Fruit fly (Drosophila melanogaster) whole organism, prepupa: ENCODE data around the gene nerfin-1.

Experiments used
- Blimp-1 ChIP-seq: fragments of 200-800 bp; sonication (Bioruptor generic); optimal IDR thresholded peaks from 3 replicates; lab custom pipeline; 2017; ENCODE audit warnings: missing biosample characterization, missing genetic modification characterization, mild to moderate bottlenecking, moderate library complexity, missing genetic modification reagents
- CG11902 ChIP-seq: fragments of 200-800 bp; sonication (Bioruptor generic); optimal IDR thresholded peaks from 3 replicates; lab custom pipeline; 2016; ENCODE audit warnings: missing biosample characterization, missing genetic modification characterization
- CG15336 ChIP-seq: fragments of 200-800 bp; sonication (Bioruptor generic); IDR thresholded peaks from 2 replicates; pipeline ENCODE4 v1.3.6; 2022; ENCODE audit warnings: missing biosample characterization, missing genetic modification characterization
- CG1621 ChIP-seq: fragments of 200-800 bp; sonication (Bioruptor generic); optimal IDR thresholded peaks from 3 replicates; lab custom pipeline; 2018; ENCODE audit warnings: missing biosample characterization, mild to moderate bottlenecking, missing genetic modification characterization
- CG31627 ChIP-seq: fragments of 200-800 bp; sonication (Bioruptor generic); optimal IDR thresholded peaks from 3 replicates; lab custom pipeline; 2016; ENCODE audit warnings: missing biosample characterization, missing genetic modification characterization
- CG32006 ChIP-seq: fragments of 200-800 bp; sonication (Bioruptor generic); optimal IDR thresholded peaks from 3 replicates; lab custom pipeline; 2017; ENCODE audit warnings: missing biosample characterization, mild to moderate bottlenecking, missing genetic modification characterization
- CG4318 ChIP-seq: fragments of 200-800 bp; sonication (Bioruptor generic); optimal IDR thresholded peaks from 3 replicates; lab custom pipeline; 2017; ENCODE audit warnings: missing biosample characterization, mild to moderate bottlenecking, missing genetic modification characterization
- CG6163 ChIP-seq: fragments of 200-800 bp; sonication (Bioruptor generic); IDR thresholded peaks from 3 replicates; pipeline ENCODE4 v1.3.6; 2022; ENCODE audit warnings: missing biosample characterization, missing genetic modification characterization
- CG6808 ChIP-seq: fragments of 200-800 bp; sonication (Bioruptor generic); optimal IDR thresholded peaks from 3 replicates; lab custom pipeline; 2017; ENCODE audit warnings: missing biosample characterization, missing genetic modification characterization, mild to moderate bottlenecking, moderate library complexity, missing genetic modification reagents
- CG8119 ChIP-seq: fragments of 200-800 bp; sonication (Bioruptor generic); IDR thresholded peaks from 3 replicates; pipeline ENCODE4 v1.3.6; 2022; ENCODE audit warnings: missing biosample characterization, missing genetic modification characterization
- CG8319 ChIP-seq: fragments of 200-800 bp; sonication (Bioruptor generic); optimal IDR thresholded peaks from 3 replicates; lab custom pipeline; 2016; ENCODE audit warnings: missing biosample characterization, missing genetic modification characterization
- CG8632 ChIP-seq: fragments of 200-800 bp; sonication (Bioruptor generic); optimal IDR thresholded peaks from 3 replicates; lab custom pipeline; 2016; ENCODE audit warnings: missing biosample characterization, missing genetic modification characterization
- CG9139 ChIP-seq: fragments of 200-800 bp; sonication (Bioruptor generic); optimal IDR thresholded peaks from 3 replicates; lab custom pipeline; 2017; ENCODE audit warnings: missing biosample characterization, mild to moderate bottlenecking, missing genetic modification characterization
- Eip78C ChIP-seq: fragments of 200-800 bp; sonication (Bioruptor generic); peaks from one replicate; lab custom pipeline; 2016; ENCODE audit warnings: missing biosample characterization, missing genetic modification characterization
- Ets96B ChIP-seq: fragments of 200-800 bp; optimal IDR thresholded peaks from 2 replicates; lab custom pipeline; 2019; ENCODE audit warnings: missing biosample characterization, mild to moderate bottlenecking, missing genetic modification characterization, moderate library complexity
- Gug ChIP-seq: fragments of 200-800 bp; sonication (Bioruptor generic); IDR thresholded peaks from 2 replicates; pipeline ENCODE4 v1.3.6; 2022; ENCODE audit warnings: missing biosample characterization, missing genetic modification characterization
- Hr38 ChIP-seq: sonication (Bioruptor generic); optimal IDR thresholded peaks from 2 replicates; lab custom pipeline; 2016; ENCODE audit warnings: missing biosample characterization, missing genetic modification characterization
- Hr4 ChIP-seq: fragments of 200-800 bp; sonication (Bioruptor generic); optimal IDR thresholded peaks from 3 replicates; lab custom pipeline; 2016; ENCODE audit warnings: missing biosample characterization, missing genetic modification characterization
- Lpt ChIP-seq: fragments of 200-800 bp; sonication (Bioruptor generic); optimal IDR thresholded peaks from 3 replicates; lab custom pipeline; 2016; ENCODE audit warnings: missing biosample characterization, missing genetic modification characterization
- OdsH ChIP-seq: fragments of 200-800 bp; sonication (Bioruptor generic); optimal IDR thresholded peaks from 3 replicates; lab custom pipeline; 2016; ENCODE audit warnings: missing biosample characterization, missing genetic modification characterization
- Sox102F ChIP-seq: fragments of 200-800 bp; sonication (Bioruptor generic); optimal IDR thresholded peaks from 2 replicates; lab custom pipeline; 2016; ENCODE audit warnings: missing biosample characterization, mild to moderate bottlenecking, missing genetic modification characterization
- Sox14 ChIP-seq: fragments of 200-800 bp; sonication (Bioruptor generic); optimal IDR thresholded peaks from 3 replicates; lab custom pipeline; 2016; ENCODE audit warnings: missing biosample characterization, missing genetic modification characterization
- Sox15 ChIP-seq: fragments of 200-800 bp; sonication (Bioruptor generic); optimal IDR thresholded peaks from 3 replicates; lab custom pipeline; 2016; ENCODE audit warnings: missing biosample characterization, missing genetic modification characterization
- achi ChIP-seq: fragments of 200-800 bp; sonication (Bioruptor generic); optimal IDR thresholded peaks from 3 replicates; lab custom pipeline; 2016; ENCODE audit warnings: missing biosample characterization, missing genetic modification characterization
- acj6 ChIP-seq: fragments of 200-800 bp; sonication (Bioruptor generic); optimal IDR thresholded peaks from 3 replicates; lab custom pipeline; 2016; ENCODE audit warnings: missing biosample characterization, missing genetic modification characterization
- cyc ChIP-seq: fragments of 200-800 bp; sonication (Bioruptor generic); optimal IDR thresholded peaks from 3 replicates; lab custom pipeline; 2016; ENCODE audit warnings: missing biosample characterization, missing genetic modification characterization
- dac ChIP-seq: fragments of 200-800 bp; sonication (Bioruptor generic); optimal IDR thresholded peaks from 2 replicates; lab custom pipeline; 2017; ENCODE audit warnings: missing biosample characterization, mild to moderate bottlenecking, missing genetic modification characterization
- dsx ChIP-seq: fragments of 200-800 bp; optimal IDR thresholded peaks from 3 replicates; lab custom pipeline; 2019; ENCODE audit warnings: missing biosample characterization, mild to moderate bottlenecking, missing genetic modification characterization, moderate library complexity; ENCODE audit not compliant: poor library complexity, severe bottlenecking
- eg ChIP-seq: fragments of 200-800 bp; sonication (Bioruptor generic); IDR thresholded peaks from 3 replicates; pipeline ENCODE4 v1.3.6; 2022; ENCODE audit warnings: missing biosample characterization, missing genetic modification characterization
- fd59A ChIP-seq: fragments of 200-800 bp; sonication (Bioruptor generic); optimal IDR thresholded peaks from 2 replicates; lab custom pipeline; 2017; ENCODE audit warnings: missing biosample characterization, mild to moderate bottlenecking, missing genetic modification characterization, missing genetic modification reagents
- lz ChIP-seq: fragments of 200-800 bp; sonication (Bioruptor generic); optimal IDR thresholded peaks from 3 replicates; lab custom pipeline; 2016; ENCODE audit warnings: missing biosample characterization, missing genetic modification characterization
- spab ChIP-seq: fragments of 200-800 bp; sonication (Bioruptor generic); optimal IDR thresholded peaks from 2 replicates; lab custom pipeline; 2017; ENCODE audit warnings: missing biosample characterization, mild to moderate bottlenecking, missing genetic modification characterization, missing genetic modification reagents
- ss ChIP-seq, 2 experiments: fragments of 200-800 bp; sonication (Bioruptor generic); optimal IDR thresholded peaks; 2 replicates in 1 of 2; 3 replicates in 1 of 2; lab custom pipeline; 2017 to 2018; ENCODE audit warnings: mild to moderate bottlenecking in 2 of 2, missing biosample characterization in 2 of 2, missing genetic modification characterization in 2 of 2, moderate library complexity in 1 of 2
- svp ChIP-seq: fragments of 200-800 bp; sonication (Bioruptor generic); peaks from one replicate; lab custom pipeline; 2016; ENCODE audit warnings: missing biosample characterization, missing genetic modification characterization
- vri ChIP-seq: fragments of 200-800 bp; sonication (Bioruptor generic); optimal IDR thresholded peaks from 3 replicates; lab custom pipeline; 2016; ENCODE audit warnings: missing biosample characterization, mild to moderate bottlenecking, missing genetic modification characterization

nerfin-1 gene

DNA sequence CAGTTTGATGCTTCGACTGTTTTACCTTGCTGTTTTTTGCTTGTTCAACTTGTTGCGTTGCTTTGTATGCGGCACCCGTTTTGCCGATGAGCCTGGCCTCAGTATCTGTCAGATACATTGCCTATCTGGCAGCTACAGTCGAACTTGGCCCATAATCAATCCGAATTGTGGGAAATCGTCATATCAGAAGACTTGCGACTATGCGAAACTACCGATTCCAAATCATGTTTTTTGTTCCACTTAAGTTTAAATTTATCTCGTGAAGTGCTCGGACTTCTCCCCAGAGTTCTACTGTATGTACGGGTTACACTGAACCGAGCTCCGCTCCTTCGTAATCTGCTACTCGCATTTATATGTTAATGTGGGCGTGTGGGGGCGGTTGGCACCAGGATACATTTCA lies 24.7 kb upstream of the nerfin-1 start (continued):
- TF ChIP-seq achi (GFP tag; lab: Kevin White, UChicago) (peak; percentile 35), CG4318 (GFP tag; lab: Kevin White, UChicago) (no peak), dac (no peak), spab (GFP tag; lab: Kevin White, UChicago) (no peak), OdsH (no peak), Hr4 (GFP tag; lab: Kevin White, UChicago) (no peak), Hr38 (GFP tag; lab: Kevin White, UChicago) (no peak), Ets96B (peak; percentile 30), CG6808 (GFP tag; lab: Kevin White, UChicago) (no peak), CG1621 (tag; lab: Kevin White, UChicago) (no peak), Sox14 (GFP tag; lab: Kevin White, UChicago) (no peak), CG31627 (GFP tag; lab: Kevin White, UChicago) (no peak), Blimp-1 (GFP tag; lab: Kevin White, UChicago) (no peak), dsx (GFP tag; lab: Kevin White, UChicago) (no peak), Sox102F (GFP tag; lab: Kevin White, UChicago) (no peak), Eip78C (peak; percentile 82), acj6 (GFP tag; lab: Kevin White, UChicago) (no peak), lz (no peak), CG15336 (GFP tag; lab: Robert Waterston, UW) (no peak), Gug (GFP tag; lab: Robert Waterston, UW) (0 out of 2 replicates have a peak, but pooled peaks have one; percentile 15), CG9139 (GFP tag; lab: Kevin White, UChicago) (no peak), CG8632 (GFP tag; lab: Kevin White, UChicago) (no peak), eg (GFP tag; lab: Robert Waterston, UW) (peak; percentile 54; the same call in 2 of the 3 replicates), Sox15 (no peak), CG32006 (GFP tag; lab: Kevin White, UChicago) (no peak), CG8119 (GFP tag; lab: Robert Waterston, UW) (no peak)

DNA sequence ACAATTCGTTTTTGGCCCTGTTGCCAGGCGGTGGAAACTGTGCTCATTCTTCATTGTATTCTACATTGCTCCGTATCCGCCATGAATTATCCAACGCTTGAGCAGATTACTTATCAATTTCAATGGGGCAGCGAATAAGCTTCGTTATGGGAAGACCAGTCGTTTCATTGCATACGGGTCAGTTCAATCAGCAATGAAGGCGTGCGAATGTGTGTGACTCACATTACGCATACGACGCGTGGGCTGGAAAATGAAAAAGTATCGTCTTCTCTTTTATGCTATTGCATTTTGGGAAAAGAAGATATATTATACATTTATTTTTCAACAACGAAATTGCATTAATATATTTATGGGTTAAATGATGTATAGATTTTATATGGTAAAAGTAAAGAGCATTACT lies 23.9 kb upstream of the nerfin-1 start:
- TF ChIP-seq Sox14 (GFP tag; lab: Kevin White, UChicago) (no peak), svp (GFP tag; lab: Kevin White, UChicago) (peak; percentile 69), fd59A (GFP tag; lab: Kevin White, UChicago) (no peak), Eip78C (peak; percentile 40), CG11902 (GFP tag; lab: Kevin White, UChicago) (no peak), cyc (GFP tag; lab: Kevin White, UChicago) (no peak), CG15336 (GFP tag; lab: Robert Waterston, UW) (no peak), achi (GFP tag; lab: Kevin White, UChicago) (no peak), CG6163 (no peak), CG8319 (GFP tag; lab: Kevin White, UChicago) (no peak), ss (GFP tag; optimal IDR thresholded peaks at IDR 0.05; lab: Kevin White, UChicago) (no peak), Sox15 (no peak)

DNA sequence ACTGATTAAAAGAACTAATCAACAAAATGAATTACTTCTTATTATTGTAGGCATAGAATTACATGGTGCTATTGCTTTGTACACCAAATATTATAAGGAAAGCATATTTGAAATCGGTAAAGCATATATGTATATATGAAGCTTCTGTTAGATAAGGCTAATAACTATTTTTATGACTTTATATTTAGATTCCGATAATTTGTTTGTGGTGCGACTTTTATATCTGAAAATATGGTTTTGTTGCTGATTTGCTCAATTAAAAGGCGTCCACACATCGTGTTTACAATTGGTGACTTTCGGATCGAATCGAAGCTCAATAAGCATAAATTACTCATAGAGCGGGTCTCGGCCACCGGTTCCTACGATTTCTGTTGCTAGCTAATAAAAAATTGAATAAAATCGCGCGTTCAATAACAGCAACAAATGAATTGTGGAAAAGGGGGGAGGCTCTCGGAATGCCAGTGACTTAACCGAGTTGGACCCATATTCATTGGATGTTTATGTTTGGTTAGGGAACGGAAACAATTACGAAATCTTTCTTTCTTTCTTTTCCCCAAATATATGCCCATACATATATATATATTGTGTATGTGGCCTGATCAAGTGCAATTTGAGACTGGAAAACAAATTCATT lies 23.2 kb upstream of the nerfin-1 start:
- TF ChIP-seq Eip78C (peak; percentile 45), vri (no peak), CG6163 (no peak), Lpt (GFP tag; lab: Kevin White, UChicago) (no peak)
